Fruit fly (Drosophila melanogaster): ENCODE measurements around the gene ATP6AP2.

dm6 chr3R:9236070-9236492 lies 24.4 kb upstream of the ATP6AP2 start:
- TF ChIP-seq dac (GFP tag; optimal IDR thresholded peaks at IDR 0.05) (no peak), eg (GFP tag; IDR thresholded peaks at IDR 0.05) (no peak)

Data from whole organism, prepupa.